Fruit fly (Drosophila melanogaster): ENCODE measurements around the gene mRpL14.

mRpL14 gene

dm6 chrX:2318369-2318768, 26.1 kb downstream of the mRpL14 start (continued):
- TF ChIP-seq lz (GFP tag; optimal IDR thresholded peaks at IDR 0.05) (peak; percentile 79), CG4318 (GFP tag; optimal IDR thresholded peaks at IDR 0.05) (no peak), svp (GFP tag) (peak; percentile 76), Smox (GFP tag; optimal IDR thresholded peaks at IDR 0.05) (peak; percentile 67), Ets21C (GFP tag; optimal IDR thresholded peaks at IDR 0.05) (peak; percentile 58), fkh (GFP tag; optimal IDR thresholded peaks at IDR 0.05) (no peak), CG15336 (GFP tag; IDR thresholded peaks at IDR 0.05) (peak; percentile 57; the same call in 1 of the 2 replicates), dsx (GFP tag; optimal IDR thresholded peaks at IDR 0.05; ENCODE audit: poor library complexity, severe bottlenecking) (no peak), Eip78C (GFP tag) (no peak), CG6163 (GFP tag; IDR thresholded peaks at IDR 0.05) (peak; percentile 86), acj6 (GFP tag; optimal IDR thresholded peaks at IDR 0.05) (peak; percentile 61), Met (GFP tag; optimal IDR thresholded peaks at IDR 0.05) (peak; percentile 74), Sox14 (GFP tag; optimal IDR thresholded peaks at IDR 0.05) (peak; percentile 69), esn (GFP tag; optimal IDR thresholded peaks at IDR 0.05) (peak; percentile 66), Blimp-1 (GFP tag; optimal IDR thresholded peaks at IDR 0.05) (no peak), Hr38 (GFP tag; optimal IDR thresholded peaks at IDR 0.05) (no peak), Sox102F (GFP tag; optimal IDR thresholded peaks at IDR 0.05) (peak; percentile 69), CG6854 (GFP tag; optimal IDR thresholded peaks at IDR 0.05) (no peak), vri (GFP tag; optimal IDR thresholded peaks at IDR 0.05) (peak; percentile 3), CG32006 (GFP tag; optimal IDR thresholded peaks at IDR 0.05) (peak; percentile 56), Lpt (GFP tag; optimal IDR thresholded peaks at IDR 0.05) (peak; percentile 26), CG3032 (tag; optimal IDR thresholded peaks at IDR 0.05) (peak; percentile 65), CG6276 (GFP tag; optimal IDR thresholded peaks at IDR 0.05) (no peak), topi (GFP tag; optimal IDR thresholded peaks at IDR 0.05) (peak; percentile 76), CG3919 (GFP tag; optimal IDR thresholded peaks at IDR 0.05) (peak; percentile 61), CG10631 (GFP tag; optimal IDR thresholded peaks at IDR 0.05) (peak; percentile 61), ss (GFP tag; optimal IDR thresholded peaks at IDR 0.05) (no peak), dac (GFP tag; optimal IDR thresholded peaks at IDR 0.05) (no peak), OdsH (GFP tag; optimal IDR thresholded peaks at IDR 0.05) (peak; percentile 52)

dm6 chrX:2317347-2317832, 27.1 kb downstream of the mRpL14 start:
- TF ChIP-seq CG4318 (GFP tag; optimal IDR thresholded peaks at IDR 0.05), result no peak
- TF ChIP-seq CG3032 (tag; optimal IDR thresholded peaks at IDR 0.05), result no peak
- TF ChIP-seq CG32006 (GFP tag; optimal IDR thresholded peaks at IDR 0.05), result no peak
- no peak for TF ChIP-seq fd59A (GFP tag; optimal IDR thresholded peaks at IDR 0.05)
- peak; percentile 47 for TF ChIP-seq topi (GFP tag; optimal IDR thresholded peaks at IDR 0.05)
- peak; percentile 91 for TF ChIP-seq CG6854 (GFP tag; optimal IDR thresholded peaks at IDR 0.05)
- TF ChIP-seq CG1621 (tag; optimal IDR thresholded peaks at IDR 0.05), result no peak
- TF ChIP-seq CG15336 (GFP tag; IDR thresholded peaks at IDR 0.05), result peak; percentile 38; the same call in 1 of the 2 replicates
- TF ChIP-seq Gug (GFP tag; IDR thresholded peaks at IDR 0.05), result no peak
- TF ChIP-seq vri (GFP tag; optimal IDR thresholded peaks at IDR 0.05), result peak; percentile 77
- TF ChIP-seq Smox (GFP tag; optimal IDR thresholded peaks at IDR 0.05), result no peak
- TF ChIP-seq CG10669 (GFP tag; optimal IDR thresholded peaks at IDR 0.05), result no peak
- no peak for TF ChIP-seq cyc (GFP tag; optimal IDR thresholded peaks at IDR 0.05)
- no peak for TF ChIP-seq salr (GFP tag; optimal IDR thresholded peaks at IDR 0.05)
- TF ChIP-seq esn (GFP tag; optimal IDR thresholded peaks at IDR 0.05), result peak; percentile 44
- TF ChIP-seq Met (GFP tag; optimal IDR thresholded peaks at IDR 0.05), result peak; percentile 27
- no peak for TF ChIP-seq CG11902 (GFP tag; optimal IDR thresholded peaks at IDR 0.05)
- peak; percentile 33 for TF ChIP-seq CG9139 (GFP tag; optimal IDR thresholded peaks at IDR 0.05)
- TF ChIP-seq Sox15 (GFP tag; optimal IDR thresholded peaks at IDR 0.05), result no peak
- no peak for TF ChIP-seq CG10631 (GFP tag; optimal IDR thresholded peaks at IDR 0.05)
- peak; percentile 47 for TF ChIP-seq dsx (GFP tag; optimal IDR thresholded peaks at IDR 0.05; ENCODE audit: poor library complexity, severe bottlenecking)
- no peak for TF ChIP-seq Eip93F (GFP tag; optimal IDR thresholded peaks at IDR 0.05)
- no peak for TF ChIP-seq CG31627 (GFP tag; optimal IDR thresholded peaks at IDR 0.05)
- no peak for TF ChIP-seq dac (GFP tag; optimal IDR thresholded peaks at IDR 0.05)
- TF ChIP-seq fd85E (GFP tag; optimal IDR thresholded peaks at IDR 0.05), result no peak
- TF ChIP-seq net (GFP tag; optimal IDR thresholded peaks at IDR 0.05), result no peak
- no peak for TF ChIP-seq CG11762 (GFP tag; optimal IDR thresholded peaks at IDR 0.05; ENCODE audit: insufficient read depth)
- no peak for TF ChIP-seq CG6792 (GFP tag; optimal IDR thresholded peaks at IDR 0.05)
- TF ChIP-seq CG34406 (GFP tag; optimal IDR thresholded peaks at IDR 0.05), result no peak
- TF ChIP-seq CG6276 (GFP tag; optimal IDR thresholded peaks at IDR 0.05), result peak; percentile 27
- TF ChIP-seq achi (GFP tag; optimal IDR thresholded peaks at IDR 0.05), result no peak
- TF ChIP-seq CG7368 (GFP tag; optimal IDR thresholded peaks at IDR 0.05), result no peak
- no peak for TF ChIP-seq Hr39 (GFP tag; optimal IDR thresholded peaks at IDR 0.05)
- peak; percentile 34 for TF ChIP-seq Sox102F (GFP tag; optimal IDR thresholded peaks at IDR 0.05)
